Fruit fly (Drosophila melanogaster) whole organism, embryonic: ENCODE data around the gene Osi17.

Source experiments
- Blimp-1 ChIP-seq: fragments of 200-800 bp; sonication (Bioruptor generic); optimal IDR thresholded peaks from 3 replicates; lab custom pipeline; 2018; ENCODE audit warnings: missing biosample characterization, missing genetic modification characterization, mild to moderate bottlenecking, moderate library complexity, missing genetic modification reagents
- CG12155 ChIP-seq: fragments of 200-800 bp; sonication (Bioruptor generic); optimal IDR thresholded peaks from 3 replicates; lab custom pipeline; 2016; ENCODE audit warnings: missing biosample characterization, missing genetic modification characterization
- CG12391 ChIP-seq: fragments of 200-800 bp; sonication (Bioruptor generic); optimal IDR thresholded peaks from 3 replicates; lab custom pipeline; 2018; ENCODE audit warnings: missing biosample characterization, mild to moderate bottlenecking, missing genetic modification characterization, moderate library complexity
- CG12769 ChIP-seq: fragments of 200-800 bp; sonication (Bioruptor generic); optimal IDR thresholded peaks from 2 replicates; lab custom pipeline; 2019; ENCODE audit warnings: missing biosample characterization, mild to moderate bottlenecking, missing genetic modification characterization, moderate library complexity
- CG14965 ChIP-seq: fragments of 200-800 bp; sonication (Bioruptor generic); optimal IDR thresholded peaks from 2 replicates; lab custom pipeline; 2016; ENCODE audit warnings: missing biosample characterization, missing genetic modification characterization, borderline replicate concordance
- CG1647 ChIP-seq: fragments of 200-800 bp; sonication (Bioruptor generic); optimal IDR thresholded peaks from 3 replicates; lab custom pipeline; 2016; ENCODE audit warnings: missing biosample characterization, missing genetic modification characterization
- CG18476 ChIP-seq: fragments of 200-800 bp; sonication (Bioruptor generic); optimal IDR thresholded peaks from 2 replicates; lab custom pipeline; 2016; ENCODE audit warnings: missing biosample characterization, mild to moderate bottlenecking, missing genetic modification characterization
- CG18599 ChIP-seq: fragments of 200-800 bp; sonication (Bioruptor generic); optimal IDR thresholded peaks from 3 replicates; lab custom pipeline; 2017; ENCODE audit warnings: missing biosample characterization, missing genetic modification characterization, mild to moderate bottlenecking, moderate library complexity, missing genetic modification reagents
- CG31441 ChIP-seq: fragments of 200-800 bp; sonication (Bioruptor generic); IDR thresholded peaks from 2 replicates; pipeline ENCODE4 v1.3.6; 2022; ENCODE audit warnings: missing biosample characterization, missing genetic modification characterization
- CG32772 ChIP-seq: fragments of 200-800 bp; sonication (Bioruptor generic); IDR thresholded peaks from 2 replicates; pipeline ENCODE4 v1.3.6; 2022; ENCODE audit warnings: missing biosample characterization, missing genetic modification characterization
- CG3847 ChIP-seq: fragments of 200-800 bp; sonication (Bioruptor generic); IDR thresholded peaks from 2 replicates; pipeline ENCODE4 v1.3.6; 2022; ENCODE audit warnings: missing biosample characterization, missing genetic modification characterization
- CG42726 ChIP-seq: fragments of 200-800 bp; sonication (Bioruptor generic); IDR thresholded peaks from 2 replicates; pipeline ENCODE4 v1.3.6; 2022; ENCODE audit warnings: missing biosample characterization, missing genetic modification characterization; ENCODE audit not compliant: partially characterized antibody
- CG43689 ChIP-seq: fragments of 200-800 bp; sonication (Bioruptor generic); IDR thresholded peaks from 2 replicates; pipeline ENCODE4 v1.3.6; 2022; ENCODE audit warnings: missing biosample characterization, missing genetic modification characterization
- CG4404 ChIP-seq: fragments of 200-800 bp; sonication (Bioruptor generic); IDR thresholded peaks from 2 replicates; pipeline ENCODE4 v1.3.6; 2022; ENCODE audit warnings: missing biosample characterization, missing genetic modification characterization
- CG4707 ChIP-seq: fragments of 200-800 bp; sonication (Bioruptor generic); optimal IDR thresholded peaks from 2 replicates; lab custom pipeline; 2018; ENCODE audit warnings: missing biosample characterization, mild to moderate bottlenecking, missing genetic modification characterization, moderate library complexity
- CG7786 ChIP-seq: fragments of 200-800 bp; sonication (Bioruptor generic); optimal IDR thresholded peaks from 2 replicates; lab custom pipeline; 2016; ENCODE audit warnings: missing biosample characterization, missing genetic modification characterization
- CG8388 ChIP-seq: fragments of 200-800 bp; sonication (Bioruptor generic); optimal IDR thresholded peaks from 2 replicates; lab custom pipeline; 2019; ENCODE audit warnings: missing biosample characterization, mild to moderate bottlenecking, missing genetic modification characterization, moderate library complexity
- CG9437 ChIP-seq: fragments of 200-800 bp; sonication (Bioruptor generic); optimal IDR thresholded peaks from 2 replicates; lab custom pipeline; 2018; ENCODE audit warnings: missing biosample characterization, mild to moderate bottlenecking, missing genetic modification characterization
- CG9609 ChIP-seq: fragments of 200-800 bp; sonication (Bioruptor generic); optimal IDR thresholded peaks from 3 replicates; lab custom pipeline; 2016; ENCODE audit warnings: missing biosample characterization, missing genetic modification characterization
- CHES-1-like ChIP-seq: fragments of 200-800 bp; sonication (Bioruptor generic); optimal IDR thresholded peaks from 2 replicates; lab custom pipeline; 2016; ENCODE audit warnings: missing biosample characterization, missing genetic modification characterization
- CTCF ChIP-seq: fragments of 200-800 bp; sonication (Bioruptor generic); optimal IDR thresholded peaks from 2 replicates; lab custom pipeline; 2017; ENCODE audit warnings: missing biosample characterization, mild to moderate bottlenecking, missing genetic modification characterization, moderate library complexity
- CoRest ChIP-seq: fragments of 200-800 bp; sonication (Bioruptor generic); optimal IDR thresholded peaks from 3 replicates; lab custom pipeline; 2018; ENCODE audit warnings: missing biosample characterization, mild to moderate bottlenecking, missing genetic modification characterization, moderate library complexity
- D ChIP-seq, 2 experiments: fragments of 200-800 bp in 1 of 2; fragments of >200 bp in 1 of 2; sonication (Bioruptor generic) in 1 of 2; optimal IDR thresholded peaks; 2 replicates in 1 of 2; 3 replicates in 1 of 2; lab custom pipeline; 2017; ENCODE audit warnings: mild to moderate bottlenecking in 1 of 2, missing biosample characterization in 1 of 2, missing genetic modification characterization in 1 of 2, missing genetic modification reagents in 1 of 2
- Doc2 ChIP-seq: fragments of 200-800 bp; sonication (Bioruptor generic); IDR thresholded peaks from 2 replicates; pipeline ENCODE4 v1.3.6; 2022; ENCODE audit warnings: missing biosample characterization, missing genetic modification characterization
- Dref ChIP-seq: fragments of 200-800 bp; sonication (Bioruptor generic); IDR thresholded peaks from 2 replicates; pipeline ENCODE4 v1.3.6; 2022; ENCODE audit warnings: missing biosample characterization, missing genetic modification characterization
- Ets65A ChIP-seq: fragments of 200-800 bp; sonication (Bioruptor generic); peaks from one replicate; lab custom pipeline; 2016; ENCODE audit warnings: missing biosample characterization, missing genetic modification characterization
- Gug ChIP-seq: fragments of 200-800 bp; sonication (Bioruptor generic); IDR thresholded peaks from 4 replicates; pipeline ENCODE4 v1.3.6; 2022; ENCODE audit warnings: missing biosample characterization, missing genetic modification characterization
- Hey ChIP-seq: fragments of 200-800 bp; sonication (Bioruptor generic); optimal IDR thresholded peaks from 3 replicates; lab custom pipeline; 2018; ENCODE audit warnings: missing biosample characterization, mild to moderate bottlenecking, missing genetic modification characterization
- Kr ChIP-seq: fragments of 200-800 bp; sonication (Bioruptor generic); optimal IDR thresholded peaks from 2 replicates; lab custom pipeline; 2017; ENCODE audit warnings: missing biosample characterization, mild to moderate bottlenecking, missing genetic modification characterization
- NFAT ChIP-seq: fragments of 200-800 bp; sonication (Bioruptor generic); IDR thresholded peaks from 2 replicates; pipeline ENCODE4 v1.3.6; 2022; ENCODE audit warnings: missing biosample characterization, missing genetic modification characterization
- Poxn ChIP-seq: fragments of 200-800 bp; sonication (Bioruptor generic); IDR thresholded peaks from 2 replicates; pipeline ENCODE4 v1.3.6; 2022; ENCODE audit warnings: missing biosample characterization, missing genetic modification characterization
- ab ChIP-seq: fragments of 200-800 bp; sonication (Bioruptor generic); optimal IDR thresholded peaks from 2 replicates; lab custom pipeline; 2016; ENCODE audit warnings: missing biosample characterization, missing genetic modification characterization
- cas ChIP-seq: fragments of 200-800 bp; sonication (Bioruptor generic); IDR thresholded peaks from 2 replicates; pipeline ENCODE4 v1.3.6; 2022; ENCODE audit warnings: missing biosample characterization, missing genetic modification characterization
- caup ChIP-seq: fragments of 200-800 bp; sonication (Bioruptor generic); optimal IDR thresholded peaks from 3 replicates; lab custom pipeline; 2017; ENCODE audit warnings: missing biosample characterization, mild to moderate bottlenecking, missing genetic modification characterization, moderate library complexity; ENCODE audit not compliant: severe bottlenecking
- chif ChIP-seq, 2 experiments: fragments of 200-800 bp; sonication (Bioruptor generic); optimal IDR thresholded peaks; 3 replicates each; lab custom pipeline; 2016; ENCODE audit warnings: missing biosample characterization in 2 of 2, missing genetic modification characterization in 2 of 2
- crc ChIP-seq: fragments of 200-800 bp; sonication (Bioruptor generic); optimal IDR thresholded peaks from 2 replicates; lab custom pipeline; 2016; ENCODE audit warnings: missing biosample characterization, missing genetic modification characterization
- danr ChIP-seq: fragments of 200-800 bp; sonication (Bioruptor generic); IDR thresholded peaks from 2 replicates; pipeline ENCODE4 v1.3.6; 2022; ENCODE audit warnings: missing biosample characterization, missing genetic modification characterization
- dimm ChIP-seq: fragments of 200-800 bp; sonication (Bioruptor generic); IDR thresholded peaks from 2 replicates; pipeline ENCODE4 v1.3.6; 2022; ENCODE audit warnings: missing biosample characterization, missing genetic modification characterization
- gce ChIP-seq: fragments of 200-800 bp; sonication (Bioruptor generic); IDR thresholded peaks from 3 replicates; pipeline ENCODE4 v1.3.6; 2022; ENCODE audit warnings: missing biosample characterization, missing genetic modification characterization
- gfzf ChIP-seq: fragments of 200-800 bp; sonication (Bioruptor generic); optimal IDR thresholded peaks from 2 replicates; lab custom pipeline; 2016; ENCODE audit warnings: missing biosample characterization, mild to moderate bottlenecking, missing genetic modification characterization, moderate library complexity
- gt ChIP-seq: fragments of 200-800 bp; sonication (Bioruptor generic); IDR thresholded peaks from 2 replicates; pipeline ENCODE4 v1.3.6; 2022; ENCODE audit warnings: missing biosample characterization, missing genetic modification characterization
- insv ChIP-seq, 2 experiments: fragments of 200-800 bp; sonication (Bioruptor generic); optimal IDR thresholded peaks; 3 replicates each; lab custom pipeline; 2016 to 2018; ENCODE audit warnings: missing biosample characterization in 2 of 2, missing genetic modification characterization in 2 of 2
- jigr1 ChIP-seq: fragments of 200-800 bp; sonication (Bioruptor generic); IDR thresholded peaks from 3 replicates; pipeline ENCODE4 v1.3.6; 2022; ENCODE audit warnings: missing biosample characterization, missing genetic modification characterization
- lmd ChIP-seq: fragments of 200-800 bp; sonication (Bioruptor generic); IDR thresholded peaks from 2 replicates; pipeline ENCODE4 v1.3.6; 2022; ENCODE audit warnings: missing biosample characterization, missing genetic modification characterization
- onecut ChIP-seq: fragments of 200-800 bp; sonication (Bioruptor generic); IDR thresholded peaks from 2 replicates; pipeline ENCODE4 v1.3.6; 2022; ENCODE audit warnings: missing biosample characterization, missing genetic modification characterization
- peb ChIP-seq: fragments of 200-800 bp; sonication (Bioruptor generic); IDR thresholded peaks from 2 replicates; pipeline ENCODE4 v1.3.6; 2022; ENCODE audit warnings: missing biosample characterization, missing genetic modification characterization
- sug ChIP-seq: fragments of 200-800 bp; optimal IDR thresholded peaks from 2 replicates; lab custom pipeline; 2019; ENCODE audit warnings: missing biosample characterization, mild to moderate bottlenecking, missing genetic modification characterization, moderate library complexity
- tup ChIP-seq: fragments of 200-800 bp; sonication (Bioruptor generic); optimal IDR thresholded peaks from 2 replicates; lab custom pipeline; 2016; ENCODE audit warnings: missing biosample characterization, mild to moderate bottlenecking, missing genetic modification characterization, moderate library complexity
- vnd ChIP-seq: fragments of 200-800 bp; sonication (Bioruptor generic); IDR thresholded peaks from 3 replicates; pipeline ENCODE4 v1.3.6; 2022; ENCODE audit warnings: missing biosample characterization, missing genetic modification characterization; ENCODE audit not compliant: partially characterized antibody
- zfh1 ChIP-seq: fragments of 200-800 bp; sonication (Bioruptor generic); IDR thresholded peaks from 3 replicates; pipeline ENCODE4 v1.3.6; 2022; ENCODE audit warnings: missing biosample characterization, missing genetic modification characterization

Gene Osi17

dm6 chr3R:6353624-6354352, 42.2 kb downstream of the Osi17 start (continued):
- no peak for TF ChIP-seq CG42726 (GFP tag; lab: Robert Waterston, UW)
- 0 out of 2 replicates have a peak, but pooled peaks have one; percentile 37 for TF ChIP-seq CG4404
- peak; percentile 72 for TF ChIP-seq CG18476 (GFP tag; lab: Kevin White, UChicago)
- peak; percentile 82 for TF ChIP-seq CG18599
- no peak for TF ChIP-seq Doc2 (GFP tag; lab: Robert Waterston, UW)
- TF ChIP-seq danr (GFP tag; lab: Robert Waterston, UW) = peak; percentile 47; the same call in 1 of the 2 replicates
- peak; percentile 16 for TF ChIP-seq tup (GFP tag; lab: Kevin White, UChicago)
- TF ChIP-seq peb = no peak
- peak; percentile 88 for TF ChIP-seq CG12391
- TF ChIP-seq ab = no peak
- no peak for TF ChIP-seq Kr (GFP tag; lab: Kevin White, UChicago)
- TF ChIP-seq zfh1 = peak; percentile 52; the same call in 2 of the 3 replicates
- no peak for TF ChIP-seq CG1647 (GFP tag; lab: Kevin White, UChicago)
- TF ChIP-seq jigr1 (GFP tag; lab: Robert Waterston, UW) = no peak
- no peak for TF ChIP-seq CG31441
- TF ChIP-seq CG9437 (GFP tag; lab: Kevin White, UChicago) = peak; percentile 82
- no peak for TF ChIP-seq dimm (GFP tag; lab: Robert Waterston, UW)
- no peak for TF ChIP-seq D (optimal IDR thresholded peaks at IDR 0.05; lab: Kevin White, UChicago)
- TF ChIP-seq D (GFP tag; optimal IDR thresholded peaks at IDR 0.05; lab: Kevin White, UChicago) = peak; percentile 80
- TF ChIP-seq gce (GFP tag; lab: Robert Waterston, UW) = no peak
- peak; percentile 39 for TF ChIP-seq CG4707
- no peak for TF ChIP-seq sug
- TF ChIP-seq vnd (GFP tag; lab: Robert Waterston, UW) = no peak
- TF ChIP-seq Gug = peak; percentile 18; the same call in 1 of the 4 replicates
- TF ChIP-seq gfzf = no peak
- no peak for TF ChIP-seq cas (GFP tag; lab: Robert Waterston, UW)
- TF ChIP-seq CTCF = no peak
- TF ChIP-seq CG8388 = no peak
- peak; percentile 64 for TF ChIP-seq caup (GFP tag; lab: Kevin White, UChicago)
- TF ChIP-seq chif (GFP tag; optimal IDR thresholded peaks at IDR 0.05; lab: Kevin White, UChicago) = peak; percentile 55 to 81
- TF ChIP-seq CG9609 (GFP tag; lab: Kevin White, UChicago) = peak; percentile 51
- no peak for TF ChIP-seq CHES-1-like
- peak; percentile 48 for TF ChIP-seq CG7786
- no peak for TF ChIP-seq NFAT
- no peak; the same call in 1 of the 2 replicates for TF ChIP-seq Dref (GFP tag; lab: Robert Waterston, UW)
- TF ChIP-seq CG14965 (GFP tag; lab: Kevin White, UChicago) = no peak
- no peak for TF ChIP-seq Blimp-1 (GFP tag; lab: Kevin White, UChicago)
- peak; percentile 62 for TF ChIP-seq CG32772 (GFP tag; lab: Robert Waterston, UW)
- peak; percentile 23 for TF ChIP-seq onecut (GFP tag; lab: Robert Waterston, UW)
- TF ChIP-seq Hey (tag; lab: Kevin White, UChicago) = no peak
- no peak for TF ChIP-seq Poxn
- TF ChIP-seq gt = no peak
- no peak for TF ChIP-seq insv (GFP tag; optimal IDR thresholded peaks at IDR 0.05; lab: Kevin White, UChicago)
- no peak; the same call in none of the 2 replicates for TF ChIP-seq CG3847 (GFP tag; lab: Robert Waterston, UW)
- TF ChIP-seq CG43689 (GFP tag; lab: Robert Waterston, UW) = no peak
- peak; percentile 76 for TF ChIP-seq lmd (GFP tag; lab: Robert Waterston, UW)
- TF ChIP-seq CoRest (tag; lab: Kevin White, UChicago) = peak; percentile 90
- TF ChIP-seq crc (GFP tag; lab: Kevin White, UChicago) = peak; percentile 45
- peak; percentile 64 for TF ChIP-seq CG12155 (GFP tag; lab: Kevin White, UChicago)
- TF ChIP-seq CG12769 (tag; lab: Kevin White, UChicago) = peak; percentile 83
- TF ChIP-seq Ets65A (GFP tag; lab: Kevin White, UChicago) = peak; percentile 86
